Worm (Caenorhabditis elegans) whole organism, mixed stage, embryonic: ENCODE measurements around the gene W02H5.8.

Experiments
- blmp-1 ChIP-seq: fragments of 150-350 bp; optimal IDR thresholded peaks from 2 replicates; lab custom pipeline; 2014; ENCODE audit warnings: missing biosample characterization, missing genetic modification characterization
- elt-3 ChIP-seq: fragments of 150-350 bp; optimal IDR thresholded peaks from 2 replicates; lab custom pipeline; 2014; ENCODE audit warnings: missing biosample characterization, missing genetic modification characterization
- ham-2 ChIP-seq: fragments of 200-800 bp; sonication (Bioruptor generic); optimal IDR thresholded peaks from 2 replicates; lab custom pipeline; 2018; ENCODE audit warnings: mild to moderate bottlenecking, missing genetic modification characterization, missing compliant biosample characterization
- lin-32 ChIP-seq: fragments of 200-800 bp; sonication (Bioruptor generic); optimal IDR thresholded peaks from 2 replicates; lab custom pipeline; 2018; ENCODE audit warnings: mild to moderate bottlenecking, missing genetic modification characterization, missing compliant biosample characterization
- mab-5 ChIP-seq: fragments of 150-350 bp; optimal IDR thresholded peaks from 2 replicates; lab custom pipeline; 2014; ENCODE audit warnings: missing biosample characterization, missing genetic modification characterization
- mls-2 ChIP-seq: sonication (generic microtip); optimal IDR thresholded peaks from 2 replicates; lab custom pipeline; 2016; ENCODE audit warnings: mild to moderate bottlenecking, missing genetic modification characterization, moderate library complexity, missing compliant biosample characterization
- nhr-237 ChIP-seq: fragments of 150-350 bp; optimal IDR thresholded peaks from 2 replicates; lab custom pipeline; 2014; ENCODE audit warnings: missing biosample characterization, missing genetic modification characterization
- pha-4 ChIP-seq: fragments of 150-350 bp; optimal IDR thresholded peaks from 2 replicates; lab custom pipeline; 2018; ENCODE audit warnings: missing biosample characterization, missing genetic modification reagents, missing genetic modification characterization
- snpc-4 ChIP-seq: fragments of 150-350 bp; optimal IDR thresholded peaks from 2 replicates; lab custom pipeline; 2014; ENCODE audit warnings: missing biosample characterization, missing genetic modification characterization
- sptf-1 ChIP-seq: sonication (generic microtip); optimal IDR thresholded peaks from 2 replicates; lab custom pipeline; 2017; ENCODE audit warnings: mild to moderate bottlenecking, missing genetic modification characterization, moderate library complexity, missing compliant biosample characterization
- unc-39 ChIP-seq: fragments of 150-350 bp; optimal IDR thresholded peaks from 2 replicates; lab custom pipeline; 2014; ENCODE audit warnings: missing biosample characterization, missing genetic modification characterization
- ztf-11 ChIP-seq: fragments of 150-350 bp; optimal IDR thresholded peaks from 2 replicates; lab custom pipeline; 2014; ENCODE audit warnings: missing biosample characterization, missing genetic modification characterization

DNA sequence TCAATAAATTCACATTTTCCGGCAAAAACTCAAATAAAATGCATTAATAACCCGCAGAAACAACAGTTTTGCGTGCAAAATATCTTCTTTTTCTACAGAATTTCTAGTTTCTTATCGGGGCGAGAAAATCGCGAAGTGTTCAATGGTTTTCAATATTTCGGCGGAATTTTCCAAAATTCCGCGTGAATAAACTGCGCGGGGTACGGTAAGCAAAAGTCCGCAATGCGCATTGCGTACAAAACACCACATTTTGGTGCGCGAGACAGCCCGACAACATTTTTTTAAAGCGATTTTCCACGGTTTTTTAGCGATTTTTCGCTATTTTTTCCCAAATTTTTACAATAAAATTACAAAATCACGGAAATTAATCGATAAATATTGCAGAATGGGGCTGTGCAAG, 41.9 kb upstream of the W02H5.8 start, which contains the start of gene Y45G12B.2:
- TF ChIP-seq nhr-237 (tag; lab: Kevin White, UChicago) = peak; percentile 41
- TF ChIP-seq mls-2 (tag; lab: Kevin White, UChicago) = peak; percentile 12
- no peak for TF ChIP-seq unc-39 (tag; lab: Kevin White, UChicago)
- no peak for TF ChIP-seq mab-5 (tag; lab: Kevin White, UChicago)
- peak; percentile 45 for TF ChIP-seq sptf-1 (tag; lab: Kevin White, UChicago)
- no peak for TF ChIP-seq lin-32 (GFP tag; lab: Kevin White, UChicago)
- TF ChIP-seq pha-4 (tag; lab: Kevin White, UChicago) = peak; percentile 40
- TF ChIP-seq elt-3 (tag; lab: Kevin White, UChicago) = no peak
- no peak for TF ChIP-seq ztf-11 (tag; lab: Kevin White, UChicago)
- no peak for TF ChIP-seq snpc-4
- no peak for TF ChIP-seq ham-2
- no peak for TF ChIP-seq blmp-1 (tag; lab: Kevin White, UChicago)
